Fruit fly (Drosophila melanogaster): Measurements from ENCODE around the gene Jon65Aiv.

DNA sequence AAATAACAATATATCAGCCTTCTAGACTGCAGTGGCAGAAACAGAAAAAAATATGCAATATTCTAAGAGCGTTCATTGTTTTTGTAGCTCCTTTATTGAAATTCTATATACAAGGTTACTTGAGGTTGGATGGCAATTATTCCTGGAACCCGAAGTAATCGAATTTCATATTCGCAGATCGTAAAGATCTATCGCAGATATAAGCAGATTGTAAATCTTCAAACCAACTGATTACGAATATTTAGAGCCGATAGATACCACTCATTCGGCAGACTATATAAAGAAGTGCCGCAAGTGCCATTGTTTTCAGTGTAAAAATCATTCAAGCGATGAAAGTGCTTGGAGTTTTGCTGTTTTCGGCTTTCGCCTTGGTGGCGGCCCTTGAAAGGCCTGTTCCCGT, 13.1 kb downstream of the Jon65Aiv start, which contains the start of gene Jon65Aii:
- TF ChIP-seq CG14711 (tag; optimal IDR thresholded peaks at IDR 0.05) (no peak), CG33017 (tag; optimal IDR thresholded peaks at IDR 0.05) (no peak), Crg-1 (GFP tag; optimal IDR thresholded peaks at IDR 0.05) (no peak), cic (GFP tag; optimal IDR thresholded peaks at IDR 0.05) (no peak), CG1620 (GFP tag; optimal IDR thresholded peaks at IDR 0.05) (no peak), Clk (GFP tag; optimal IDR thresholded peaks at IDR 0.05) (no peak), toe (GFP tag; optimal IDR thresholded peaks at IDR 0.05) (no peak), cnc (optimal IDR thresholded peaks at IDR 0.05) (no peak), tj (GFP tag; optimal IDR thresholded peaks at IDR 0.05) (no peak)
